Worm (Caenorhabditis elegans): ENCODE data around the gene cyp-33A1.

- TF ChIP-seq snpc-4 (tag; optimal IDR thresholded peaks at IDR 0.05) (no peak), nhr-11 (tag; optimal IDR thresholded peaks at IDR 0.05) (no peak), nhr-237 (tag; optimal IDR thresholded peaks at IDR 0.05) (no peak), ceh-82 (tag; optimal IDR thresholded peaks at IDR 0.05) (no peak), unc-62 (GFP tag; optimal IDR thresholded peaks at IDR 0.05) (no peak), aly-2 (tag; optimal IDR thresholded peaks at IDR 0.05) (no peak), elt-3 (tag; optimal IDR thresholded peaks at IDR 0.05) (no peak), nhr-77 (tag; optimal IDR thresholded peaks at IDR 0.05) (no peak), zag-1 (tag; optimal IDR thresholded peaks at IDR 0.05) (no peak), daf-12 (tag; optimal IDR thresholded peaks at IDR 0.05) (no peak), nhr-23 (tag; optimal IDR thresholded peaks at IDR 0.05) (no peak), lin-39 (tag; optimal IDR thresholded peaks at IDR 0.05) (no peak), fkh-2 (tag; optimal IDR thresholded peaks at IDR 0.05) (no peak)
Measured at ce11 chrV:7631732-7632131, 49.5 kb downstream of the cyp-33A1 start, which contains the start of gene srd-25.

Data from whole organism, L3 larva.